Worm (Caenorhabditis elegans) whole organism, late embryonic: ENCODE data around the gene C45G9.2.
"Not testable (repeated sequence)": the region's sequence is repeated elsewhere in the genome, so short reads cannot be mapped to it uniquely, and the experiment has no call there.

Source experiments
- ama-1 ChIP-seq: fragments of 150-350 bp; optimal IDR thresholded peaks from 2 replicates; lab custom pipeline; 2014
- pha-4 ChIP-seq: fragments of 150-350 bp; optimal IDR thresholded peaks from 2 replicates; lab custom pipeline; 2018; ENCODE audit warnings: missing biosample characterization, missing genetic modification reagents, missing genetic modification characterization

DNA sequence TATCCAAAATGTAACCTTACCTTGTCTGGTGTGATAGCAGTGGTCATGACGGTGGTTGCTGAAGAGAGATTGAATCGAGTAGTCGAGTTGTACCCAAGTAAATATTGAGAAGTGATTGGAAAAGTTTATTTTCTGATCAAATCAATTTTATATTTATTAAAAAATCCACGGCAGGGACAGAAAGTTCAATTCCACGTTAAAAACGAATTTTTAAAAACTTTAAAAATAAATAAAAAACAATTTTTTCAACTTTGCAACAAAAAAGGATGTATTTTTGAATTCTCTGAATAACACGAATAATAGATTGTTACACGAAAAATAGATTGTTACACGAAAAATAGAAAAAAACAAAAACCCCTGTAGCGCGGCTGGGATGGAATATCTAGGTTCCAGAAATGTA lies 13.2 kb upstream of the C45G9.2 start, which contains the start of gene C45G9.9:
- not testable (repeated sequence) for TF ChIP-seq pha-4 (tag; lab: Kevin White, UChicago); ama-1 (lab: Kevin White, UChicago)
